Worm (Caenorhabditis elegans) whole organism, L2 larva: ENCODE results near the gene Y73C8B.1.

Source experiments
- C34F6.9 ChIP-seq: fragments of 150-350 bp; optimal IDR thresholded peaks from 2 replicates; lab custom pipeline; 2014; ENCODE audit warnings: missing biosample characterization, missing genetic modification characterization
- F13H6.1 ChIP-seq: sonication (generic microtip); optimal IDR thresholded peaks from 2 replicates; lab custom pipeline; 2016; ENCODE audit warnings: missing genetic modification characterization, missing compliant biosample characterization
- Y55F3AM.14 ChIP-seq: fragments of 200-800 bp; sonication (Bioruptor generic); optimal IDR thresholded peaks from 2 replicates; lab custom pipeline; 2018; ENCODE audit warnings: mild to moderate bottlenecking, missing genetic modification characterization, missing compliant biosample characterization
- ZK546.5 ChIP-seq: sonication (generic microtip); optimal IDR thresholded peaks from 2 replicates; lab custom pipeline; 2017; ENCODE audit warnings: missing biosample characterization, missing genetic modification characterization
- alr-1 ChIP-seq: fragments of 150-350 bp; optimal IDR thresholded peaks from 2 replicates; lab custom pipeline; 2014; ENCODE audit warnings: missing biosample characterization, missing genetic modification characterization
- ama-1 ChIP-seq: fragments of 150-350 bp; optimal IDR thresholded peaks from 2 replicates; lab custom pipeline; 2018; ENCODE audit warnings: inconsistent platforms
- blmp-1 ChIP-seq: sonication (generic microtip); optimal IDR thresholded peaks from 2 replicates; lab custom pipeline; 2017; ENCODE audit warnings: missing genetic modification characterization, mild to moderate bottlenecking, missing compliant biosample characterization, antibody characterized with exemption, moderate library complexity; ENCODE audit not compliant: insufficient read depth
- ceh-16 ChIP-seq: fragments of 150-350 bp; optimal IDR thresholded peaks from 2 replicates; lab custom pipeline; 2014; ENCODE audit warnings: missing biosample characterization, missing genetic modification characterization
- crh-2 ChIP-seq: sonication (generic microtip); optimal IDR thresholded peaks from 2 replicates; lab custom pipeline; 2017; ENCODE audit warnings: missing biosample characterization, missing genetic modification characterization
- dmd-4 ChIP-seq: sonication (generic microtip); optimal IDR thresholded peaks from 2 replicates; lab custom pipeline; 2017; ENCODE audit warnings: missing biosample characterization, missing genetic modification characterization
- egl-27 ChIP-seq: sonication (generic microtip); optimal IDR thresholded peaks from 3 replicates; lab custom pipeline; 2017; ENCODE audit warnings: missing biosample characterization, missing genetic modification reagents, missing genetic modification characterization
- elt-1 ChIP-seq: fragments of 150-350 bp; optimal IDR thresholded peaks from 2 replicates; lab custom pipeline; 2014; ENCODE audit warnings: missing biosample characterization, missing genetic modification characterization
- elt-3 ChIP-seq: sonication (generic microtip); optimal IDR thresholded peaks from 2 replicates; lab custom pipeline; 2017; ENCODE audit warnings: missing biosample characterization, missing genetic modification characterization
- lin-11 ChIP-seq: fragments of 150-350 bp; sonication (generic microtip); optimal IDR thresholded peaks from 2 replicates; lab custom pipeline; 2014; ENCODE audit warnings: missing biosample characterization, missing genetic modification characterization, inconsistent platforms, mixed read lengths
- lin-13 ChIP-seq: fragments of 150-350 bp; optimal IDR thresholded peaks from 2 replicates; lab custom pipeline; 2014; ENCODE audit warnings: missing biosample characterization, missing genetic modification reagents, missing genetic modification characterization
- lin-39 ChIP-seq: fragments of 150-350 bp; optimal IDR thresholded peaks from 2 replicates; lab custom pipeline; 2014; ENCODE audit warnings: missing biosample characterization, missing genetic modification reagents, missing genetic modification characterization
- lsy-2 ChIP-seq, 2 experiments: fragments of 150-350 bp in 1 of 2; sonication (generic microtip) in 1 of 2; optimal IDR thresholded peaks; 2 replicates each; lab custom pipeline; 2014 to 2017; ENCODE audit warnings: missing biosample characterization in 2 of 2, missing genetic modification characterization in 2 of 2
- mab-5 ChIP-seq: fragments of 150-350 bp; optimal IDR thresholded peaks from 2 replicates; lab custom pipeline; 2014; ENCODE audit warnings: missing biosample characterization, missing genetic modification characterization
- mbf-1 ChIP-seq: sonication (generic microtip); optimal IDR thresholded peaks from 2 replicates; lab custom pipeline; 2017; ENCODE audit warnings: missing biosample characterization, missing genetic modification characterization
- mdl-1 ChIP-seq, 2 experiments: fragments of 150-350 bp in 1 of 2; sonication (generic microtip) in 1 of 2; optimal IDR thresholded peaks; 2 replicates each; lab custom pipeline; 2017; ENCODE audit warnings: missing biosample characterization in 2 of 2, missing genetic modification characterization in 2 of 2
- nhr-10 ChIP-seq: sonication (generic microtip); optimal IDR thresholded peaks from 2 replicates; lab custom pipeline; 2017; ENCODE audit warnings: missing biosample characterization, missing genetic modification characterization
- nhr-11 ChIP-seq: fragments of 150-350 bp; optimal IDR thresholded peaks from 2 replicates; lab custom pipeline; 2014; ENCODE audit warnings: missing biosample characterization, missing genetic modification characterization
- nhr-12 ChIP-seq: fragments of 150-350 bp; optimal IDR thresholded peaks from 2 replicates; lab custom pipeline; 2014; ENCODE audit warnings: missing biosample characterization, missing genetic modification characterization
- nhr-129 ChIP-seq: fragments of 150-350 bp; optimal IDR thresholded peaks from 2 replicates; lab custom pipeline; 2014; ENCODE audit warnings: missing biosample characterization, missing genetic modification characterization
- nhr-21 ChIP-seq: fragments of 150-350 bp; optimal IDR thresholded peaks from 2 replicates; lab custom pipeline; 2014; ENCODE audit warnings: missing biosample characterization, missing genetic modification characterization
- nhr-237 ChIP-seq: fragments of 150-350 bp; optimal IDR thresholded peaks from 2 replicates; lab custom pipeline; 2014; ENCODE audit warnings: missing biosample characterization, missing genetic modification characterization
- nhr-6 ChIP-seq: fragments of 150-350 bp; optimal IDR thresholded peaks from 2 replicates; lab custom pipeline; 2014; ENCODE audit warnings: missing biosample characterization, missing genetic modification characterization
- peb-1 ChIP-seq: fragments of 150-350 bp; optimal IDR thresholded peaks from 2 replicates; lab custom pipeline; 2014; ENCODE audit warnings: missing biosample characterization, missing genetic modification characterization
- skn-1 ChIP-seq: sonication (generic microtip); optimal IDR thresholded peaks from 2 replicates; lab custom pipeline; 2017; ENCODE audit warnings: missing biosample characterization, missing genetic modification characterization
- sma-3 ChIP-seq: sonication (generic microtip); optimal IDR thresholded peaks from 2 replicates; lab custom pipeline; 2016; ENCODE audit warnings: missing genetic modification reagents, missing genetic modification characterization, missing compliant biosample characterization
- snpc-4 ChIP-seq: fragments of 150-350 bp; optimal IDR thresholded peaks from 2 replicates; lab custom pipeline; 2014; ENCODE audit warnings: missing biosample characterization, missing genetic modification characterization
- unc-39 ChIP-seq: fragments of 150-350 bp; optimal IDR thresholded peaks from 2 replicates; lab custom pipeline; 2014; ENCODE audit warnings: missing biosample characterization, missing genetic modification characterization
- unc-55 ChIP-seq: fragments of 150-350 bp; sonication (generic microtip); optimal IDR thresholded peaks from 3 replicates; lab custom pipeline; 2014; ENCODE audit warnings: missing biosample characterization, missing genetic modification reagents, missing genetic modification characterization
- unc-62 ChIP-seq: fragments of 150-350 bp; optimal IDR thresholded peaks from 2 replicates; lab custom pipeline; 2014; ENCODE audit warnings: missing biosample characterization, missing genetic modification reagents, missing genetic modification characterization
- zag-1 ChIP-seq: fragments of 150-350 bp; optimal IDR thresholded peaks from 2 replicates; lab custom pipeline; 2014; ENCODE audit warnings: missing biosample characterization, missing genetic modification characterization
- ztf-1 ChIP-seq: fragments of 200-800 bp; sonication (Bioruptor generic); conservative IDR thresholded peaks from 2 replicates; pipeline ENCODE4 v1.3.6; 2022; ENCODE audit warnings: missing genetic modification characterization, missing compliant biosample characterization
- ztf-11 ChIP-seq: sonication (generic microtip); optimal IDR thresholded peaks from 2 replicates; lab custom pipeline; 2017; ENCODE audit warnings: missing biosample characterization, missing genetic modification characterization
- ztf-4 ChIP-seq: fragments of 150-350 bp; optimal IDR thresholded peaks from 2 replicates; lab custom pipeline; 2014; ENCODE audit warnings: missing biosample characterization, missing genetic modification characterization

Gene Y73C8B.1

ce11 chrV:3155072-3155471, 41.6 kb downstream of the Y73C8B.1 start, which contains the start of gene srab-7:
srab-7 (minus strand) TSS chrV:3155172.
- TF ChIP-seq blmp-1 (tag; lab: Kevin White, UChicago): no peak
- TF ChIP-seq lin-39 (tag; lab: Kevin White, UChicago): no peak
- TF ChIP-seq elt-3: no peak
- TF ChIP-seq ZK546.5 (tag; lab: Kevin White, UChicago): no peak
- TF ChIP-seq lin-11 (tag; lab: Kevin White, UChicago): no peak
- TF ChIP-seq ztf-1 (GFP tag; lab: Robert Waterston, UW): no peak
- TF ChIP-seq unc-55: no peak
- no peak for TF ChIP-seq mbf-1 (tag; lab: Kevin White, UChicago)
- no peak for TF ChIP-seq ama-1 (lab: Kevin White, UChicago)
- TF ChIP-seq lsy-2 (tag; optimal IDR thresholded peaks at IDR 0.05; lab: Kevin White, UChicago): no peak
- TF ChIP-seq nhr-11 (tag; lab: Kevin White, UChicago): no peak
- TF ChIP-seq crh-2 (tag; lab: Kevin White, UChicago): no peak
- TF ChIP-seq nhr-237 (tag; lab: Kevin White, UChicago): no peak
- TF ChIP-seq F13H6.1 (tag; lab: Kevin White, UChicago): no peak
- no peak for TF ChIP-seq zag-1 (tag; lab: Kevin White, UChicago)
- TF ChIP-seq nhr-21: no peak
- no peak for TF ChIP-seq mab-5 (tag; lab: Kevin White, UChicago)
- TF ChIP-seq nhr-10 (tag; lab: Kevin White, UChicago): no peak

DNA sequence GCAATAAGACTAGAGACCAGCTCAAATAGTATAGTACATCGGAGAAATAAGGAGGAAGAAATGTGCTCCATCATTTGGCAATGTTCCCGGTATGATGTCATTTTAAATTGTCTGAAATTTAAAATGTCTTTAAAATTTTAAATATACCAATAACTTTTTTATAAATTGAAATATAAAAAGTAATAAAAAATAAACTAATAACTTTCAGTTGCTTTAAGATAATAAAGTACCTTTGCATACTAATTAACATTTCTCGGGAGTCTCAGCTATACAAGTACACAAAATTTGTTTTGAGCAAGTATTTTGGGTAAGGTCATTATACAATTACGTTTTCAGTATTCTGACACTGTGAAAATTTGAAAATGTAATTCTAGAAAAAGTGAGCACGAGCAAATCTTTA, 44.8 kb downstream of the Y73C8B.1 start, which contains the start of gene srab-6:
Gene srab-6 (minus strand): TSS at position 101 of the 400 bp plus-strand sequence.
- TF ChIP-seq elt-3: no peak
- TF ChIP-seq snpc-4 (tag; lab: Kevin White, UChicago): no peak
- TF ChIP-seq unc-39 (tag; lab: Kevin White, UChicago): no peak
- TF ChIP-seq nhr-10 (tag; lab: Kevin White, UChicago): no peak
- no peak for TF ChIP-seq ceh-16
- TF ChIP-seq egl-27: no peak
- TF ChIP-seq ztf-11: no peak
- no peak for TF ChIP-seq F13H6.1 (tag; lab: Kevin White, UChicago)
- TF ChIP-seq ztf-4 (tag; lab: Kevin White, UChicago): no peak
- TF ChIP-seq ZK546.5 (tag; lab: Kevin White, UChicago): no peak
- TF ChIP-seq nhr-237 (tag; lab: Kevin White, UChicago): no peak
- no peak for TF ChIP-seq nhr-6 (tag; lab: Kevin White, UChicago)

- TF ChIP-seq ztf-4 (tag; lab: Kevin White, UChicago) (no peak), nhr-12 (tag; lab: Kevin White, UChicago) (no peak), elt-1 (no peak), C34F6.9 (tag; lab: Kevin White, UChicago) (no peak), Y55F3AM.14 (GFP tag; lab: Kevin White, UChicago) (no peak), sma-3 (GFP tag; lab: Kevin White, UChicago) (no peak), unc-39 (tag; lab: Kevin White, UChicago) (no peak), unc-62 (no peak), mdl-1 (tag; optimal IDR thresholded peaks at IDR 0.05; lab: Kevin White, UChicago) (no peak), ztf-11 (no peak), peb-1 (tag; lab: Kevin White, UChicago) (no peak), blmp-1 (tag; lab: Kevin White, UChicago) (no peak), nhr-10 (tag; lab: Kevin White, UChicago) (no peak), F13H6.1 (tag; lab: Kevin White, UChicago) (no peak), nhr-11 (tag; lab: Kevin White, UChicago) (no peak), elt-3 (no peak), mbf-1 (tag; lab: Kevin White, UChicago) (no peak), ZK546.5 (tag; lab: Kevin White, UChicago) (no peak)
Observed at ce11 chrV:3149910-3150428, 46.7 kb downstream of the Y73C8B.1 start.

- TF ChIP-seq alr-1 (tag; lab: Kevin White, UChicago) (no peak), lin-13 (no peak), elt-1 (no peak), peb-1 (tag; lab: Kevin White, UChicago) (no peak), unc-55 (no peak), skn-1 (tag; lab: Kevin White, UChicago) (no peak), sma-3 (GFP tag; lab: Kevin White, UChicago) (no peak), dmd-4 (tag; lab: Kevin White, UChicago) (no peak), lin-39 (tag; lab: Kevin White, UChicago) (no peak), ama-1 (lab: Kevin White, UChicago) (no peak), lin-11 (tag; lab: Kevin White, UChicago) (no peak), nhr-11 (tag; lab: Kevin White, UChicago) (no peak), ztf-1 (GFP tag; lab: Robert Waterston, UW) (no peak), nhr-129 (no peak), nhr-237 (tag; lab: Kevin White, UChicago) (no peak)
Observed at ce11 chrV:3146932-3147331, 49.8 kb downstream of the Y73C8B.1 start, which contains the start of gene srab-11. srab-11 (minus strand) TSS chrV:3147032.
